Fruit fly (Drosophila melanogaster) whole organism, embryonic: ENCODE measurements around the gene Pex16.

ENCODE experiments used
- Ada2b ChIP-seq: fragments of 200-800 bp; sonication (Bioruptor generic); IDR thresholded peaks from 2 replicates; pipeline ENCODE4 v1.3.6; 2022; ENCODE audit warnings: missing biosample characterization, missing genetic modification characterization
- Awh ChIP-seq: fragments of 200-800 bp; sonication (Bioruptor generic); IDR thresholded peaks from 2 replicates; pipeline ENCODE4, ENCODE4 v1.3.6; 2022; ENCODE audit warnings: missing biosample characterization, missing genetic modification characterization
- B-H1 ChIP-seq: fragments of 200-800 bp; sonication (Bioruptor generic); IDR thresholded peaks from 3 replicates; pipeline ENCODE4 v1.3.6; 2022; ENCODE audit warnings: missing biosample characterization, missing genetic modification characterization
- CG10267 ChIP-seq: fragments of 200-800 bp; sonication (Bioruptor generic); optimal IDR thresholded peaks from 2 replicates; lab custom pipeline; 2018; ENCODE audit warnings: missing biosample characterization, mild to moderate bottlenecking, missing genetic modification characterization, moderate library complexity
- CG11456 ChIP-seq: fragments of 200-800 bp; sonication (Bioruptor generic); IDR thresholded peaks from 3 replicates; pipeline ENCODE4 v1.3.6; 2022; ENCODE audit warnings: missing biosample characterization, missing genetic modification characterization
- CG11723 ChIP-seq: fragments of 200-800 bp; sonication (Bioruptor generic); optimal IDR thresholded peaks from 2 replicates; lab custom pipeline; 2017; ENCODE audit warnings: missing biosample characterization, mild to moderate bottlenecking, missing genetic modification characterization
- CG12769 ChIP-seq: fragments of 200-800 bp; sonication (Bioruptor generic); optimal IDR thresholded peaks from 2 replicates; lab custom pipeline; 2019; ENCODE audit warnings: missing biosample characterization, mild to moderate bottlenecking, missing genetic modification characterization, moderate library complexity
- CG17912 ChIP-seq: fragments of 200-800 bp; sonication (Bioruptor generic); optimal IDR thresholded peaks from 2 replicates; lab custom pipeline; 2018; ENCODE audit warnings: missing biosample characterization, mild to moderate bottlenecking, missing genetic modification characterization
- CG2678 ChIP-seq: fragments of 200-800 bp; sonication (Bioruptor generic); optimal IDR thresholded peaks from 3 replicates; lab custom pipeline; 2019; ENCODE audit warnings: missing biosample characterization, mild to moderate bottlenecking, missing genetic modification characterization, moderate library complexity
- CG2712 ChIP-seq: fragments of 200-800 bp; optimal IDR thresholded peaks from 3 replicates; lab custom pipeline; 2019; ENCODE audit warnings: missing biosample characterization, mild to moderate bottlenecking, missing genetic modification characterization, moderate library complexity
- CG2889 ChIP-seq: fragments of 200-800 bp; sonication (Bioruptor generic); IDR thresholded peaks from 3 replicates; pipeline ENCODE4 v1.3.6; 2022; ENCODE audit warnings: missing biosample characterization, missing genetic modification characterization
- CG30431 ChIP-seq: fragments of 200-800 bp; sonication (Bioruptor generic); optimal IDR thresholded peaks from 2 replicates; lab custom pipeline; 2017; ENCODE audit warnings: missing biosample characterization, missing genetic modification characterization
- CG33557 ChIP-seq: fragments of 200-800 bp; sonication (Bioruptor generic); optimal IDR thresholded peaks from 2 replicates; lab custom pipeline; 2019; ENCODE audit warnings: missing biosample characterization, mild to moderate bottlenecking, missing genetic modification characterization, moderate library complexity
- CG34224 ChIP-seq: fragments of 200-800 bp; sonication (Bioruptor generic); IDR thresholded peaks from 3 replicates; pipeline ENCODE4 v1.3.6; 2022; ENCODE audit warnings: missing biosample characterization, missing genetic modification characterization; ENCODE audit not compliant: partially characterized antibody
- CG4730 ChIP-seq: fragments of 200-800 bp; sonication (Bioruptor generic); IDR thresholded peaks from 2 replicates; pipeline ENCODE4 v1.3.6; 2022; ENCODE audit warnings: missing biosample characterization, missing genetic modification characterization
- CG5180 ChIP-seq: fragments of 200-800 bp; sonication (Bioruptor generic); optimal IDR thresholded peaks from 3 replicates; lab custom pipeline; 2017; ENCODE audit warnings: missing biosample characterization, missing genetic modification characterization, mild to moderate bottlenecking, moderate library complexity, missing genetic modification reagents
- CG7963 ChIP-seq: fragments of 200-800 bp; sonication (Bioruptor generic); IDR thresholded peaks from 3 replicates; pipeline ENCODE4 v1.3.6; 2022; ENCODE audit warnings: missing biosample characterization, missing genetic modification characterization; ENCODE audit not compliant: partially characterized antibody
- CG9727 ChIP-seq: fragments of 200-800 bp; sonication (Bioruptor generic); optimal IDR thresholded peaks from 3 replicates; lab custom pipeline; 2017; ENCODE audit warnings: missing biosample characterization, mild to moderate bottlenecking, missing genetic modification characterization
- CG9817 ChIP-seq: fragments of 200-800 bp; sonication (Bioruptor generic); optimal IDR thresholded peaks from 2 replicates; lab custom pipeline; 2018; ENCODE audit warnings: missing biosample characterization, mild to moderate bottlenecking, missing genetic modification characterization, moderate library complexity
- Dref ChIP-seq: fragments of 200-800 bp; sonication (Bioruptor generic); IDR thresholded peaks from 2 replicates; pipeline ENCODE4 v1.3.6; 2022; ENCODE audit warnings: missing biosample characterization, missing genetic modification characterization
- HHEX ChIP-seq: fragments of 200-800 bp; sonication (Bioruptor generic); optimal IDR thresholded peaks from 3 replicates; lab custom pipeline; 2017; ENCODE audit warnings: missing biosample characterization, mild to moderate bottlenecking, missing genetic modification characterization, missing genetic modification reagents
- HmgD ChIP-seq: fragments of 200-800 bp; sonication (Bioruptor generic); optimal IDR thresholded peaks from 3 replicates; lab custom pipeline; 2016; ENCODE audit warnings: missing biosample characterization, missing genetic modification characterization
- HmgZ ChIP-seq: fragments of 200-800 bp; sonication (Bioruptor generic); optimal IDR thresholded peaks from 2 replicates; lab custom pipeline; 2018; ENCODE audit warnings: missing biosample characterization, mild to moderate bottlenecking, missing genetic modification characterization
- Hr39 ChIP-seq: fragments of >200 bp; optimal IDR thresholded peaks from 2 replicates; lab custom pipeline; 2017
- Meics ChIP-seq: fragments of 200-800 bp; sonication (Bioruptor generic); optimal IDR thresholded peaks from 2 replicates; lab custom pipeline; 2017; ENCODE audit warnings: missing biosample characterization, mild to moderate bottlenecking, missing genetic modification characterization
- Mrtf ChIP-seq: fragments of 200-800 bp; sonication (Bioruptor generic); IDR thresholded peaks from 3 replicates; pipeline ENCODE4 v1.3.6; 2022; ENCODE audit warnings: missing biosample characterization, missing genetic modification characterization
- NFAT ChIP-seq: fragments of 200-800 bp; sonication (Bioruptor generic); IDR thresholded peaks from 2 replicates; pipeline ENCODE4 v1.3.6; 2022; ENCODE audit warnings: missing biosample characterization, missing genetic modification characterization
- Ptx1 ChIP-seq: fragments of 200-800 bp; sonication (Bioruptor generic); IDR thresholded peaks from 2 replicates; pipeline ENCODE4 v1.3.6; 2022; ENCODE audit warnings: missing biosample characterization, missing genetic modification characterization
- Ravus ChIP-seq: fragments of 200-800 bp; sonication (Bioruptor generic); IDR thresholded peaks from 2 replicates; pipeline ENCODE4 v1.3.6; 2022; ENCODE audit warnings: missing biosample characterization, missing genetic modification characterization
- Sox100B ChIP-seq: fragments of 200-800 bp; sonication (Bioruptor generic); optimal IDR thresholded peaks from 3 replicates; lab custom pipeline; 2018; ENCODE audit warnings: missing biosample characterization, mild to moderate bottlenecking, missing genetic modification characterization
- Stat92E ChIP-seq, 3 experiments: fragments of >200 bp in 2 of 3; fragments of 200-800 bp in 1 of 3; sonication (Bioruptor generic) in 1 of 3; optimal IDR thresholded peaks; 2 replicates each; lab custom pipeline; 2017 to 2019; ENCODE audit warnings: missing biosample characterization in 3 of 3, missing genetic modification characterization in 3 of 3, mild to moderate bottlenecking in 1 of 3, moderate library complexity in 1 of 3
- cato ChIP-seq: fragments of 200-800 bp; sonication (Bioruptor generic); optimal IDR thresholded peaks from 2 replicates; lab custom pipeline; 2016; ENCODE audit warnings: missing biosample characterization, missing genetic modification characterization, borderline replicate concordance
- chif ChIP-seq, 2 experiments: fragments of 200-800 bp; sonication (Bioruptor generic); optimal IDR thresholded peaks; 3 replicates each; lab custom pipeline; 2016; ENCODE audit warnings: missing biosample characterization in 2 of 2, missing genetic modification characterization in 2 of 2
- chm ChIP-seq: fragments of 200-800 bp; sonication (Bioruptor generic); IDR thresholded peaks from 2 replicates; pipeline ENCODE4 v1.3.6; 2022; ENCODE audit warnings: missing biosample characterization, missing genetic modification characterization
- gfzf ChIP-seq: fragments of 200-800 bp; sonication (Bioruptor generic); optimal IDR thresholded peaks from 2 replicates; lab custom pipeline; 2016; ENCODE audit warnings: missing biosample characterization, mild to moderate bottlenecking, missing genetic modification characterization, moderate library complexity
- jumu ChIP-seq: fragments of 200-800 bp; sonication (Bioruptor generic); optimal IDR thresholded peaks from 3 replicates; lab custom pipeline; 2016; ENCODE audit warnings: missing biosample characterization, missing genetic modification characterization
- klu ChIP-seq: fragments of 200-800 bp; sonication (Bioruptor generic); IDR thresholded peaks from 2 replicates; pipeline ENCODE4 v1.3.6; 2022; ENCODE audit warnings: missing biosample characterization, missing genetic modification characterization
- odd ChIP-seq: fragments of 200-800 bp; sonication (Bioruptor generic); optimal IDR thresholded peaks from 2 replicates; lab custom pipeline; 2017; ENCODE audit warnings: missing biosample characterization, mild to moderate bottlenecking, missing genetic modification characterization
- pan ChIP-seq, 4 experiments: fragments of >200 bp in 3 of 4; fragments of 200-800 bp in 1 of 4; sonication (Bioruptor generic) in 1 of 4; optimal IDR thresholded peaks in 3 of 4; IDR thresholded peaks in 1 of 4; 2 replicates each; pipeline versions ENCODE4 v1.3.6 to Lab custom; 2017 to 2022; ENCODE audit warnings: missing biosample characterization in 2 of 4, missing genetic modification characterization in 2 of 4, mixed read lengths in 1 of 4
- prd ChIP-seq, 3 experiments: fragments of >200 bp in 2 of 3; fragments of 200-800 bp in 1 of 3; sonication (Bioruptor generic) in 1 of 3; optimal IDR thresholded peaks in 2 of 3; IDR thresholded peaks in 1 of 3; 2 replicates in 2 of 3; 3 replicates in 1 of 3; pipeline versions ENCODE4 v1.3.6 to Lab custom; 2017 to 2022; ENCODE audit warnings: missing biosample characterization in 1 of 3, missing genetic modification characterization in 1 of 3
- sc ChIP-seq, 3 experiments: fragments of >200 bp in 2 of 3; fragments of 200-800 bp in 1 of 3; sonication (Bioruptor generic) in 1 of 3; optimal IDR thresholded peaks; 2 replicates in 2 of 3; 3 replicates in 1 of 3; lab custom pipeline; 2017; ENCODE audit warnings: mild to moderate bottlenecking in 1 of 3, missing biosample characterization in 1 of 3, missing genetic modification characterization in 1 of 3, missing genetic modification reagents in 1 of 3
- schlank ChIP-seq: fragments of 200-800 bp; sonication (Bioruptor generic); optimal IDR thresholded peaks from 2 replicates; lab custom pipeline; 2018; ENCODE audit warnings: missing biosample characterization, mild to moderate bottlenecking, missing genetic modification characterization
- sima ChIP-seq: fragments of 200-800 bp; sonication (Bioruptor generic); optimal IDR thresholded peaks from 2 replicates; lab custom pipeline; 2016; ENCODE audit warnings: missing biosample characterization, missing genetic modification characterization
- sob ChIP-seq: fragments of 200-800 bp; sonication (Bioruptor generic); IDR thresholded peaks from 2 replicates; pipeline ENCODE4 v1.3.6; 2022; ENCODE audit warnings: missing biosample characterization, missing genetic modification characterization
- sug ChIP-seq: fragments of 200-800 bp; optimal IDR thresholded peaks from 2 replicates; lab custom pipeline; 2019; ENCODE audit warnings: missing biosample characterization, mild to moderate bottlenecking, missing genetic modification characterization, moderate library complexity
- trh ChIP-seq: fragments of 200-800 bp; sonication (Bioruptor generic); optimal IDR thresholded peaks from 2 replicates; lab custom pipeline; 2016; ENCODE audit warnings: missing biosample characterization, missing genetic modification characterization
- wdn ChIP-seq: fragments of 200-800 bp; sonication (Bioruptor generic); IDR thresholded peaks from 2 replicates; pipeline ENCODE4 v1.3.6; 2022; ENCODE audit warnings: missing biosample characterization, missing genetic modification characterization

Gene Pex16

dm6 chr3L:20771001-20771890, 6.8 kb downstream of the Pex16 start, which contains the start of the genes CG4042 and Pitslre (continued):
- no peak for TF ChIP-seq sc (optimal IDR thresholded peaks at IDR 0.05; lab: Kevin White, UChicago)
- TF ChIP-seq sc (GFP tag; optimal IDR thresholded peaks at IDR 0.05; lab: Kevin White, UChicago): no peak
- no peak for TF ChIP-seq CG2889 (GFP tag; lab: Robert Waterston, UW)
- no peak for TF ChIP-seq Dref (GFP tag; lab: Robert Waterston, UW)
- no peak for TF ChIP-seq CG11456 (GFP tag; lab: Robert Waterston, UW)
- TF ChIP-seq CG12769 (tag; lab: Kevin White, UChicago): no peak
- TF ChIP-seq HmgD (GFP tag; lab: Kevin White, UChicago): no peak
- no peak for TF ChIP-seq pan (optimal IDR thresholded peaks at IDR 0.05; lab: Kevin White, UChicago)
- no peak for TF ChIP-seq pan (GFP tag; optimal IDR thresholded peaks at IDR 0.05 in 1 of 2, IDR thresholded peaks at IDR 0.05 in 1 of 2)
- TF ChIP-seq Stat92E (GFP tag; optimal IDR thresholded peaks at IDR 0.05; lab: Kevin White, UChicago): no peak
- 0 out of 2 replicates have a peak, but pooled peaks have one; percentile 6 for TF ChIP-seq CG4730 (GFP tag; lab: Robert Waterston, UW)
- TF ChIP-seq CG2712: peak; percentile 60
- TF ChIP-seq Meics (GFP tag; lab: Kevin White, UChicago): peak; percentile 55
- no peak for TF ChIP-seq CG17912
- no peak for TF ChIP-seq CG9727 (GFP tag; lab: Kevin White, UChicago)
- no peak for TF ChIP-seq chif (GFP tag; optimal IDR thresholded peaks at IDR 0.05; lab: Kevin White, UChicago)
- TF ChIP-seq gfzf (GFP tag; lab: Kevin White, UChicago): no peak
- TF ChIP-seq HHEX (GFP tag; lab: Kevin White, UChicago): no peak
- no peak for TF ChIP-seq sima (GFP tag; lab: Kevin White, UChicago)
- no peak for TF ChIP-seq CG30431 (GFP tag; lab: Kevin White, UChicago)
- no peak for TF ChIP-seq trh
- TF ChIP-seq B-H1: no peak; the same call in 2 of the 3 replicates
- 0 out of 3 replicates have a peak, but pooled peaks have one; percentile 8 for TF ChIP-seq CG7963 (GFP tag; lab: Robert Waterston, UW)
- TF ChIP-seq Ptx1 (GFP tag; lab: Robert Waterston, UW): 0 out of 2 replicates have a peak, but pooled peaks have one; percentile 15
- TF ChIP-seq sob (GFP tag; lab: Robert Waterston, UW): no peak
- peak; percentile 43 for TF ChIP-seq CG2678
- TF ChIP-seq sug: peak; percentile 6
- TF ChIP-seq CG10267 (tag; lab: Kevin White, UChicago): peak; percentile 31
- no peak for TF ChIP-seq CG9817 (tag; lab: Kevin White, UChicago)
- TF ChIP-seq NFAT (GFP tag; lab: Robert Waterston, UW): no peak; the same call in 1 of the 2 replicates
- no peak for TF ChIP-seq klu
- TF ChIP-seq CG33557 (GFP tag; lab: Kevin White, UChicago): no peak
- TF ChIP-seq chm: no peak
- TF ChIP-seq CG5180: peak; percentile 10
- TF ChIP-seq Awh (GFP tag; lab: Robert Waterston, UW): no peak
- no peak for TF ChIP-seq wdn (GFP tag; lab: Robert Waterston, UW)
- no peak for TF ChIP-seq CG11723 (GFP tag; lab: Kevin White, UChicago)
- TF ChIP-seq schlank (tag; lab: Kevin White, UChicago): no peak
- peak; percentile 13 for TF ChIP-seq odd (GFP tag; lab: Kevin White, UChicago)
- TF ChIP-seq CG34224 (GFP tag; lab: Robert Waterston, UW): peak; percentile 70; the same call in 2 of the 3 replicates
- TF ChIP-seq Sox100B: peak; percentile 59
- no peak for TF ChIP-seq HmgZ (tag; lab: Kevin White, UChicago)
- no peak for TF ChIP-seq Ada2b (GFP tag; lab: Robert Waterston, UW)
- no peak for TF ChIP-seq Ravus (GFP tag; lab: Robert Waterston, UW)
- peak; percentile 51 for TF ChIP-seq cato
- no peak for TF ChIP-seq jumu (GFP tag; lab: Kevin White, UChicago)
- TF ChIP-seq prd (optimal IDR thresholded peaks at IDR 0.05; lab: Kevin White, UChicago): no peak
- TF ChIP-seq prd (GFP tag; IDR thresholded peaks at IDR 0.05; lab: Robert Waterston, UW): no peak
- TF ChIP-seq Hr39: no peak
- TF ChIP-seq Mrtf: no peak
